Fruit fly (Drosophila melanogaster): ENCODE results near the gene TORIP.

The TORIP gene

dm6 chr3L:19836375-19836937, 31.6 kb upstream of the TORIP start, which contains the start of gene kto:
Gene kto, plus strand, starts transcription at chr3L:19836614.
- TF ChIP-seq MESR4 (GFP tag; optimal IDR thresholded peaks at IDR 0.05) (peak; percentile 81), CG9727 (GFP tag; optimal IDR thresholded peaks at IDR 0.05) (no peak), trem (tag; optimal IDR thresholded peaks at IDR 0.05) (peak; percentile 34), Scr (GFP tag; IDR thresholded peaks at IDR 0.05; ENCODE audit: partially characterized antibody) (peak; percentile 89), CG14710 (tag; optimal IDR thresholded peaks at IDR 0.05) (peak; percentile 10), Doc3 (GFP tag; IDR thresholded peaks at IDR 0.05; ENCODE audit: partially characterized antibody) (peak; percentile 81), BEAF-32 (GFP tag; optimal IDR thresholded peaks at IDR 0.05) (peak; percentile 84), Elba2 (GFP tag; optimal IDR thresholded peaks at IDR 0.05) (peak; percentile 20), CG34376 (GFP tag; optimal IDR thresholded peaks at IDR 0.05) (peak; percentile 1), unc-4 (GFP tag; IDR thresholded peaks at IDR 0.05; ENCODE audit: partially characterized antibody) (peak; percentile 91), CG15601 (tag; optimal IDR thresholded peaks at IDR 0.05) (no peak), mld (GFP tag; IDR thresholded peaks at IDR 0.05; ENCODE audit: partially characterized antibody) (peak; percentile 78), CG4360 (GFP tag; IDR thresholded peaks at IDR 0.05) (peak; percentile 76), Adf1 (GFP tag; IDR thresholded peaks at IDR 0.05) (no peak), CG17385 (GFP tag; optimal IDR thresholded peaks at IDR 0.05) (no peak), ato (GFP tag; IDR thresholded peaks at IDR 0.05; ENCODE audit: partially characterized antibody) (peak; percentile 86), Dp (GFP tag; optimal IDR thresholded peaks at IDR 0.05) (peak; percentile 96), sens (GFP tag) (peak; percentile 84), CG13287 (GFP tag; IDR thresholded peaks at IDR 0.05; ENCODE audit: partially characterized antibody) (peak; percentile 97), Bgb (GFP tag; IDR thresholded peaks at IDR 0.05; ENCODE audit: partially characterized antibody) (peak; percentile 88), Neu2 (GFP tag; optimal IDR thresholded peaks at IDR 0.05; ENCODE audit: borderline replicate concordance) (peak; percentile 67), vnd (GFP tag; IDR thresholded peaks at IDR 0.05; ENCODE audit: partially characterized antibody) (peak; percentile 78), CG5180 (GFP tag; optimal IDR thresholded peaks at IDR 0.05) (no peak), crp (GFP tag; optimal IDR thresholded peaks at IDR 0.05) (peak in 1 of 2 experiments; percentile 1), HmgZ (tag; optimal IDR thresholded peaks at IDR 0.05) (peak; percentile 29), CG15514 (GFP tag; optimal IDR thresholded peaks at IDR 0.05) (peak; percentile 40), CG43689 (GFP tag; IDR thresholded peaks at IDR 0.05) (no peak), CG16813 (GFP tag; IDR thresholded peaks at IDR 0.05; ENCODE audit: partially characterized antibody) (peak; percentile 81), pho (GFP tag; optimal IDR thresholded peaks at IDR 0.05) (no peak), CG2129 (GFP tag; IDR thresholded peaks at IDR 0.05; ENCODE audit: partially characterized antibody) (peak; percentile 70), CG6791 (GFP tag; IDR thresholded peaks at IDR 0.05; ENCODE audit: partially characterized antibody) (peak; percentile 91), HLH4C (GFP tag; IDR thresholded peaks at IDR 0.05; ENCODE audit: partially characterized antibody) (peak; percentile 90), nerfin-2 (GFP tag; IDR thresholded peaks at IDR 0.05; ENCODE audit: partially characterized antibody) (peak; percentile 83), tna (GFP tag; IDR thresholded peaks at IDR 0.05; ENCODE audit: partially characterized antibody) (peak; percentile 87), sna (GFP tag; IDR thresholded peaks at IDR 0.05; ENCODE audit: partially characterized antibody) (peak; percentile 83), gcm2 (GFP tag; optimal IDR thresholded peaks at IDR 0.05) (no peak), YL-1 (GFP tag; optimal IDR thresholded peaks at IDR 0.05) (peak; percentile 41), mirr (GFP tag; optimal IDR thresholded peaks at IDR 0.05) (peak; percentile 57), Aef1 (GFP tag; IDR thresholded peaks at IDR 0.05) (peak; percentile 68), hb (GFP tag; IDR thresholded peaks at IDR 0.05; ENCODE audit: partially characterized antibody) (peak; percentile 73; the same call in 2 of the 3 replicates), gt (GFP tag; IDR thresholded peaks at IDR 0.05) (no peak), chinmo (GFP tag; IDR thresholded peaks at IDR 0.05; ENCODE audit: partially characterized antibody) (peak; percentile 94), Hr78 (GFP tag; optimal IDR thresholded peaks at IDR 0.05) (no peak), bcd (GFP tag; optimal IDR thresholded peaks at IDR 0.05) (no peak), MBD-R2 (GFP tag; IDR thresholded peaks at IDR 0.05) (peak; percentile 69), zen2 (GFP tag; IDR thresholded peaks at IDR 0.05; ENCODE audit: partially characterized antibody) (peak; percentile 81)
